Fruit fly (Drosophila melanogaster) whole organism, wandering third instar larva: Measurements from ENCODE around the gene Pat1.

ENCODE experiments used
- Dfd ChIP-seq: fragments of >200 bp; optimal IDR thresholded peaks from 2 replicates; lab custom pipeline; 2017; ENCODE audit warnings: missing biosample characterization, missing genetic modification characterization
- Hnf4 ChIP-seq: fragments of 200-800 bp; sonication (Bioruptor generic); optimal IDR thresholded peaks from 2 replicates; lab custom pipeline; 2016; ENCODE audit warnings: missing biosample characterization, mild to moderate bottlenecking, missing genetic modification characterization
- Hr83 ChIP-seq: fragments of 200-300 bp; sonication (Bioruptor generic); optimal IDR thresholded peaks from 2 replicates; lab custom pipeline; 2016; ENCODE audit warnings: missing biosample characterization, mild to moderate bottlenecking, missing genetic modification characterization, moderate library complexity; ENCODE audit not compliant: poor library complexity, severe bottlenecking
- OdsH ChIP-seq: fragments of 200-800 bp; sonication (Bioruptor generic); optimal IDR thresholded peaks from 2 replicates; lab custom pipeline; 2016; ENCODE audit warnings: missing biosample characterization, mild to moderate bottlenecking, missing genetic modification characterization
- br ChIP-seq: fragments of 200-800 bp; sonication (Bioruptor generic); optimal IDR thresholded peaks from 2 replicates; lab custom pipeline; 2016; ENCODE audit warnings: missing biosample characterization, missing genetic modification characterization
- brk ChIP-seq: fragments of 200-800 bp; sonication (Bioruptor generic); optimal IDR thresholded peaks from 2 replicates; lab custom pipeline; 2016; ENCODE audit warnings: missing biosample characterization, mild to moderate bottlenecking, missing genetic modification characterization
- dsf ChIP-seq: sonication (Bioruptor generic); optimal IDR thresholded peaks from 2 replicates; lab custom pipeline; 2016; ENCODE audit warnings: missing biosample characterization, missing genetic modification characterization, borderline replicate concordance
- ey ChIP-seq: fragments of 200-800 bp; sonication (Bioruptor generic); optimal IDR thresholded peaks from 2 replicates; lab custom pipeline; 2016; ENCODE audit warnings: missing biosample characterization, missing genetic modification characterization
- fru ChIP-seq: fragments of 200-800 bp; sonication (Bioruptor generic); optimal IDR thresholded peaks from 3 replicates; lab custom pipeline; 2016; ENCODE audit warnings: missing biosample characterization, mild to moderate bottlenecking, missing genetic modification characterization
- jim ChIP-seq: fragments of 175-275, 200-325 bp; sonication (Bioruptor generic); optimal IDR thresholded peaks from 2 replicates; lab custom pipeline; 2016; ENCODE audit warnings: missing biosample characterization, mild to moderate bottlenecking, missing genetic modification characterization
- lola ChIP-seq: fragments of >200 bp; optimal IDR thresholded peaks from 2 replicates; lab custom pipeline; 2017; ENCODE audit warnings: missing biosample characterization, missing genetic modification characterization
- psq ChIP-seq: fragments of 200-800 bp; sonication (Bioruptor generic); optimal IDR thresholded peaks from 3 replicates; lab custom pipeline; 2017; ENCODE audit warnings: missing biosample characterization, mild to moderate bottlenecking, missing genetic modification characterization, moderate library complexity

- TF ChIP-seq brk (GFP tag; lab: Kevin White, UChicago): no peak
- TF ChIP-seq psq (GFP tag; lab: Kevin White, UChicago): no peak
- TF ChIP-seq Hnf4: no peak
- no peak for TF ChIP-seq Dfd (GFP tag; lab: Kevin White, UChicago)
- TF ChIP-seq br (GFP tag; lab: Kevin White, UChicago): no peak
- TF ChIP-seq jim (GFP tag; lab: Kevin White, UChicago): no peak
- no peak for TF ChIP-seq ey (GFP tag; lab: Kevin White, UChicago)
- no peak for TF ChIP-seq OdsH (GFP tag; lab: Kevin White, UChicago)
- TF ChIP-seq fru (GFP tag; lab: Kevin White, UChicago): no peak
- no peak for TF ChIP-seq lola
- no peak for TF ChIP-seq dsf (GFP tag; lab: Kevin White, UChicago)
- TF ChIP-seq Hr83 (GFP tag; lab: Kevin White, UChicago): no peak
These were observed 40.5 kb upstream of the Pat1 start for dm6 chrX:6550118-6550502.
